Fruit fly (Drosophila melanogaster) Kc167 (cell line): ENCODE measurements around the gene Cand1.

Experiments used
- Myc ChIP-seq: fragments of >200 bp; optimal IDR thresholded peaks from 2 replicates; lab custom pipeline; 2017; ENCODE audit warnings: missing external identifiers
- Sin3A ChIP-seq: fragments of >200 bp; optimal IDR thresholded peaks from 2 replicates; lab custom pipeline; 2018; ENCODE audit warnings: missing external identifiers
- h ChIP-seq: fragments of >200 bp; optimal IDR thresholded peaks from 3 replicates; lab custom pipeline; 2018; ENCODE audit warnings: missing external identifiers
- insv ChIP-seq: fragments of >200 bp; optimal IDR thresholded peaks from 3 replicates; lab custom pipeline; 2018; ENCODE audit warnings: missing external identifiers
- psq ChIP-seq: fragments of >200 bp; optimal IDR thresholded peaks from 2 replicates; lab custom pipeline; 2017; ENCODE audit warnings: missing external identifiers
- ttk ChIP-seq: sonication (Bioruptor generic); optimal IDR thresholded peaks from 2 replicates; lab custom pipeline; 2017; ENCODE audit warnings: missing external identifiers

The Cand1 gene

dm6 chr2L:10356508-10356907, 6.0 kb downstream of the Cand1 start, which contains the start of the genes CtsL4 and ClpP:
TSS of gene CtsL4 (minus strand) at chr2L:10356597.
TSS of gene ClpP (plus strand) at chr2L:10356795.
- TF ChIP-seq h (no peak), ttk (lab: Kevin White, UChicago) (no peak), insv (lab: Kevin White, UChicago) (no peak), psq (lab: Kevin White, UChicago) (no peak), Sin3A (no peak), Myc (lab: Kevin White, UChicago) (no peak)

dm6 chr2L:10353871-10354270, 8.6 kb downstream of the Cand1 start, which contains the start of gene CG34367:
TSS of gene CG34367 (minus strand) at chr2L:10353905.
- TF ChIP-seq ttk (lab: Kevin White, UChicago) (no peak), psq (lab: Kevin White, UChicago) (no peak), insv (lab: Kevin White, UChicago) (no peak), h (no peak), Myc (lab: Kevin White, UChicago) (no peak), Sin3A (no peak)

DNA sequence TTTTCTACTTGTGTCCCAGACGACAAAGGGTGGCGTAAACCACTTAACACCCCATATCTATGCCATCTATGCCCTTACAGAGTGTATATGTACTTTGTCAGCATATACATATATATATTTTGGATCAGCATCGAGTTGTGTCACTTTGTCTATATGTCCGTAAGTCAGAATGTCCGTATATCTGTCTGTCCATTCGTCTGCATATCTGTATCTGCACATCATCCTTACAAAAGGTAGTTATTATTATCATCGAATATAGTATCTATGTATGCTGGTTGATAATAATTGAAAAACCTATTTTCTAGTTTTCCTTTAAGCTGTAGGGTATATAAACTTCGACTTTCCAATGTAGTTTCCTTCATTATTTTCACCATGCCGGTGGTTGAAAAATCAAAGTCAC, 11.4 kb downstream of the Cand1 start:
- no peak for TF ChIP-seq h
- no peak for TF ChIP-seq psq (lab: Kevin White, UChicago)
- no peak for TF ChIP-seq insv (lab: Kevin White, UChicago)
- TF ChIP-seq ttk (lab: Kevin White, UChicago): no peak
- TF ChIP-seq Sin3A: no peak
- TF ChIP-seq Myc (lab: Kevin White, UChicago): no peak

- TF ChIP-seq ttk (lab: Kevin White, UChicago): no peak
- no peak for TF ChIP-seq Sin3A
- TF ChIP-seq psq (lab: Kevin White, UChicago): no peak
- TF ChIP-seq Myc (lab: Kevin White, UChicago): no peak
- TF ChIP-seq h: no peak
- no peak for TF ChIP-seq insv (lab: Kevin White, UChicago)
Measured at dm6 chr2L:10344029-10344606, 18.4 kb downstream of the Cand1 start, which contains the start of gene Frmd5. TSS of gene Frmd5 (plus strand) at chr2L:10344442.

DNA sequence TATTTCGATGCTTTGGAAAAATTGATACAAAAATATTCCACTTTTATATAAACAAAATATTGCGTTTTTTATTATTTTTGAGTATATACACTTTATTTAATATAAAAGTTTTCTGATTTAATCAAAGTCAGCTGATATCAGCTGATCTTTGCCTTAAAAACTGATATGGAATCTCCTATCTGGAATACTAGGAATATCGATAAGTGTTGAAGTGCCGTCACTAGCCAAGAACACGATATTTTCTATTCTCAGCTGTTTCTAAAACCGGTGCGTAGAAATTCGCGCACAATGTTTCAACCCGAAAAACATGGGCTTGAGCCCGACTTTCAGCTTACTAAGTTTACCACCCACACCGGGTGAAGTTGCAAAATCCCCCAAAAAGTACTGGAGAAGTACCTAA, 20.0 kb downstream of the Cand1 start, which contains the start of gene Sps2:
Gene Sps2, plus strand, starts transcription at position 124 of the 400 bp plus-strand sequence.
- TF ChIP-seq h (no peak), insv (lab: Kevin White, UChicago) (no peak), Myc (lab: Kevin White, UChicago) (no peak), ttk (lab: Kevin White, UChicago) (no peak)

DNA sequence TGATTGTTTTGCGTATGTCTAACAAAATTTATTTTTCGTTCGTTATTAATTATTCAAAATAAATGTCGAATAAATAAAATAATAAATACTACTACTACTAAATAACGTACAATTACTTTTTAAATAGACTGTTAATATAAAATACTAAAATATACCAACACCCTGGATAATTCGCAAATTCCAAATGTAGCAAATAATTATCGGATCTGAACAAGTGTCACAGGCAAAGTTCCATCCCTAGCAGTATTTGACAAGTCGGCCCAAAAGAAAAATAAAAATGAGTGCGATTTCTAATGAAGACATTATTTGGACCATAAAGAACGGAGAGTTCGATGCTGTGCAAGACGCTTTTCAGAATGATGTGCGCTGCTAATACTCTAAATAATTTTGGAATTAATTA, 21.1 kb downstream of the Cand1 start, which contains the start of gene CG31715:
Gene CG31715, plus strand, starts transcription at position 212 of the 400 bp plus-strand sequence.
- TF ChIP-seq insv (lab: Kevin White, UChicago) (no peak), Sin3A (no peak), h (no peak), psq (lab: Kevin White, UChicago) (no peak), ttk (lab: Kevin White, UChicago) (no peak), Myc (lab: Kevin White, UChicago) (no peak)

- TF ChIP-seq insv (lab: Kevin White, UChicago): no peak
- TF ChIP-seq Myc (lab: Kevin White, UChicago): no peak
- TF ChIP-seq psq (lab: Kevin White, UChicago): no peak
- no peak for TF ChIP-seq Sin3A
- TF ChIP-seq ttk (lab: Kevin White, UChicago): no peak
Measured at dm6 chr2L:10339841-10340240, 22.7 kb downstream of the Cand1 start.

DNA sequence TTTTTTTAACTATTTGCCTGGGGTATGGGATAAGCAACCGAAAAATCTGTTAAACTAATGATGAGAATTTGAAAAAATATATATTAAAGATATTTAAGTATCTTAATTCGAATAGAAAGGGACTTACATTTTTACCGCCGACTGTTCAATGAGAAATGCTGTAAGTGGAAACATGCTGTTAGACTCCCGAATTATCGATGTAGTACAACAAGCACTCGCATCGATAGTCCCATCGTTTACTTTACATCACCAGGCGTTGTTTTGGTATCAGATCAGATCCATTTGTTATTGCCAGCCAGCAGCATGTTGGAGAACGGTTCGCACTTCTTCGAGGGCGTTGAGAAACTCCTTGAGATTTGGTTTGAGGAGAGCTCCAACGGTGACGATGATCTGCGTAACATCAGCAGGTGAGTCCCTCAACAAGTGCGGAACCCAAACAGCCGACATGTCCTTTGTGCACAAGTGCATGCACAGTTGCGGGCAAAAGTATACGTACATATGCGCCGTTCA, 23.2 kb downstream of the Cand1 start, which contains the start of gene SamDC:
Gene SamDC, plus strand, starts transcription at position 246 of the 510 bp plus-strand sequence.
- no peak for TF ChIP-seq ttk (lab: Kevin White, UChicago)
- no peak for TF ChIP-seq psq (lab: Kevin White, UChicago)
- no peak for TF ChIP-seq Myc (lab: Kevin White, UChicago)
- TF ChIP-seq Sin3A: no peak
- no peak for TF ChIP-seq insv (lab: Kevin White, UChicago)
- TF ChIP-seq h: no peak

DNA sequence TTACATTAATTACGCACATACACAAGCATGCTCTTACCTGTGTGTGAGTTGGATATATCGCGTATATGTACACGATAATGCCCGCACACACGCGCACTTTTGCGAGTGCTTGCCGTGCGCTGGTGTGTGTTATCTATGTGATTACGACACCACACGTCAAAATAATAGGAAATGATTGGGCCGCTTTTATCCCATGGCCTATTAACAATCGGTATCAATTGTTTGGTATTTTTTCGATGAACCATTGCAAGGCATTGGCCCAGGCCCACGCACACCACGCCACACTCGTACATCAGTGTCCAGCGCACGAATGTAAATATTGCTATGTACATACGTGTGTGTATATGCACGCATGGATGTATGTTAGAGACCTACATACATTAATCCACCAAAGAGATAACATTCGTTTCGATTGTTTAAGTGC, 27.6 kb downstream of the Cand1 start:
- no peak for TF ChIP-seq h
- no peak for TF ChIP-seq Sin3A
- no peak for TF ChIP-seq Myc (lab: Kevin White, UChicago)
- no peak for TF ChIP-seq psq (lab: Kevin White, UChicago)
- no peak for TF ChIP-seq ttk (lab: Kevin White, UChicago)
- TF ChIP-seq insv (lab: Kevin White, UChicago): no peak

dm6 chr2L:10334213-10334612, 28.3 kb downstream of the Cand1 start:
- TF ChIP-seq ttk (lab: Kevin White, UChicago) (no peak), h (no peak), Myc (lab: Kevin White, UChicago) (no peak), psq (lab: Kevin White, UChicago) (no peak), Sin3A (no peak), insv (lab: Kevin White, UChicago) (no peak)

dm6 chr2L:10333091-10333991, 29.2 kb downstream of the Cand1 start, which contains the start of gene GATAd:
TSS of gene GATAd (plus strand) at chr2L:10333734.
- TF ChIP-seq h: no peak
- no peak for TF ChIP-seq Sin3A
- TF ChIP-seq psq (lab: Kevin White, UChicago): no peak
- TF ChIP-seq Myc (lab: Kevin White, UChicago): no peak
- TF ChIP-seq ttk (lab: Kevin White, UChicago): no peak
- no peak for TF ChIP-seq insv (lab: Kevin White, UChicago)
